Worm (Caenorhabditis elegans) whole organism, late embryonic: ENCODE data around the gene Y39E4A.1.

Experiments
- C08G9.2 ChIP-seq: sonication (generic microtip); optimal IDR thresholded peaks from 2 replicates; lab custom pipeline; 2016; ENCODE audit warnings: mild to moderate bottlenecking, missing genetic modification characterization, moderate library complexity, missing compliant biosample characterization
- C38D4.7 ChIP-seq: fragments of 200-800 bp; sonication (Bioruptor generic); optimal IDR thresholded peaks from 2 replicates; lab custom pipeline; 2018; ENCODE audit warnings: mild to moderate bottlenecking, missing genetic modification characterization, moderate library complexity, missing compliant biosample characterization
- F13H6.1 ChIP-seq: sonication (generic microtip); optimal IDR thresholded peaks from 2 replicates; lab custom pipeline; 2016; ENCODE audit warnings: missing genetic modification characterization, missing compliant biosample characterization
- K02D7.2 ChIP-seq: sonication (generic microtip); optimal IDR thresholded peaks from 2 replicates; lab custom pipeline; 2017; ENCODE audit warnings: mild to moderate bottlenecking, missing genetic modification characterization, missing compliant biosample characterization
- T23F11.4 ChIP-seq: fragments of 200-800 bp; sonication (Bioruptor generic); optimal IDR thresholded peaks from 2 replicates; lab custom pipeline; 2018; ENCODE audit warnings: mild to moderate bottlenecking, missing genetic modification characterization, missing compliant biosample characterization
- ahr-1 ChIP-seq: sonication (generic microtip); optimal IDR thresholded peaks from 2 replicates; lab custom pipeline; 2016; ENCODE audit warnings: missing genetic modification characterization, missing compliant biosample characterization
- ceh-14 ChIP-seq: sonication (generic microtip); optimal IDR thresholded peaks from 2 replicates; lab custom pipeline; 2016; ENCODE audit warnings: missing genotype, missing genetic modification characterization, missing compliant biosample characterization
- ceh-19 ChIP-seq: fragments of 200-800 bp; sonication (Bioruptor generic); optimal IDR thresholded peaks from 2 replicates; lab custom pipeline; 2018; ENCODE audit warnings: mild to moderate bottlenecking, missing genetic modification characterization, missing compliant biosample characterization
- ceh-2 ChIP-seq: sonication (generic microtip); optimal IDR thresholded peaks from 2 replicates; lab custom pipeline; 2016; ENCODE audit warnings: missing genotype, missing genetic modification characterization, missing compliant biosample characterization
- ceh-34 ChIP-seq: sonication (generic microtip); optimal IDR thresholded peaks from 2 replicates; lab custom pipeline; 2016; ENCODE audit warnings: mild to moderate bottlenecking, missing genetic modification characterization, missing compliant biosample characterization
- ceh-45 ChIP-seq: fragments of 200-800 bp; sonication (Bioruptor generic); IDR thresholded peaks from 2 replicates; pipeline ENCODE4 v1.3.6; 2022; ENCODE audit warnings: missing genetic modification reagents, missing genetic modification characterization, missing compliant biosample characterization
- ceh-48 ChIP-seq: sonication (generic microtip); optimal IDR thresholded peaks from 2 replicates; lab custom pipeline; 2016; ENCODE audit warnings: missing genetic modification characterization, inconsistent platforms, missing compliant biosample characterization
- dmd-4 ChIP-seq: sonication (generic microtip); optimal IDR thresholded peaks from 2 replicates; lab custom pipeline; 2016; ENCODE audit warnings: borderline replicate concordance, missing genetic modification characterization, missing compliant biosample characterization
- dve-1 ChIP-seq: sonication (generic microtip); optimal IDR thresholded peaks from 2 replicates; lab custom pipeline; 2017; ENCODE audit warnings: antibody characterized with exemption, mild to moderate bottlenecking, missing genetic modification characterization, missing compliant biosample characterization
- elt-2 ChIP-seq: sonication (generic microtip); optimal IDR thresholded peaks from 2 replicates; lab custom pipeline; 2016; ENCODE audit warnings: missing genetic modification reagents, missing genetic modification characterization, missing compliant biosample characterization
- elt-4 ChIP-seq: sonication (generic microtip); optimal IDR thresholded peaks from 2 replicates; lab custom pipeline; 2016; ENCODE audit warnings: missing genetic modification characterization, missing compliant biosample characterization
- ets-4 ChIP-seq: sonication (generic microtip); optimal IDR thresholded peaks from 2 replicates; lab custom pipeline; 2016; ENCODE audit warnings: missing genetic modification characterization, missing compliant biosample characterization
- eyg-1 ChIP-seq: sonication (generic microtip); optimal IDR thresholded peaks from 2 replicates; lab custom pipeline; 2016; ENCODE audit warnings: missing genotype, missing genetic modification characterization, missing compliant biosample characterization
- fkh-10 ChIP-seq: fragments of 150-350 bp; optimal IDR thresholded peaks from 2 replicates; lab custom pipeline; 2014; ENCODE audit warnings: missing biosample characterization, missing genetic modification reagents, missing genetic modification characterization
- hlh-13 ChIP-seq: fragments of 200-800 bp; sonication (Bioruptor generic); optimal IDR thresholded peaks from 2 replicates; lab custom pipeline; 2018; ENCODE audit warnings: mild to moderate bottlenecking, missing genetic modification characterization, missing compliant biosample characterization
- hlh-30 ChIP-seq: sonication (generic microtip); optimal IDR thresholded peaks from 2 replicates; lab custom pipeline; 2017; ENCODE audit warnings: antibody characterized with exemption, missing genetic modification characterization, missing compliant biosample characterization; ENCODE audit not compliant: insufficient read depth
- lim-6 ChIP-seq: sonication (generic microtip); optimal IDR thresholded peaks from 2 replicates; lab custom pipeline; 2016; ENCODE audit warnings: missing genetic modification characterization, missing compliant biosample characterization
- lin-11 ChIP-seq: fragments of 200-800 bp; sonication (Bioruptor generic); optimal IDR thresholded peaks from 2 replicates; lab custom pipeline; 2018; ENCODE audit warnings: mild to moderate bottlenecking, missing genetic modification characterization, missing compliant biosample characterization
- nfya-1 ChIP-seq: sonication (generic microtip); optimal IDR thresholded peaks from 2 replicates; lab custom pipeline; 2017; ENCODE audit warnings: missing genetic modification characterization, mild to moderate bottlenecking, missing compliant biosample characterization, antibody characterized with exemption, moderate library complexity
- nhr-11 ChIP-seq: fragments of 150-350 bp; optimal IDR thresholded peaks from 2 replicates; lab custom pipeline; 2014; ENCODE audit warnings: missing biosample characterization, missing genetic modification characterization
- nhr-232 ChIP-seq: sonication (generic microtip); optimal IDR thresholded peaks from 2 replicates; lab custom pipeline; 2016; ENCODE audit warnings: missing genetic modification characterization, missing compliant biosample characterization
- npax-4 ChIP-seq: sonication (generic microtip); optimal IDR thresholded peaks from 2 replicates; lab custom pipeline; 2016; ENCODE audit warnings: missing genetic modification characterization, missing compliant biosample characterization
- odd-2 ChIP-seq: sonication (generic microtip); optimal IDR thresholded peaks from 2 replicates; lab custom pipeline; 2017; ENCODE audit warnings: antibody characterized with exemption, mild to moderate bottlenecking, missing genetic modification characterization, missing compliant biosample characterization
- pag-3 ChIP-seq: sonication (generic microtip); optimal IDR thresholded peaks from 2 replicates; lab custom pipeline; 2016; ENCODE audit warnings: missing compliant biosample characterization, missing genetic modification characterization, borderline replicate concordance
- pax-1 ChIP-seq: fragments of 150-350 bp; optimal IDR thresholded peaks from 2 replicates; lab custom pipeline; 2014; ENCODE audit warnings: missing biosample characterization, missing genetic modification characterization
- pha-2 ChIP-seq: sonication (generic microtip); optimal IDR thresholded peaks from 2 replicates; lab custom pipeline; 2017; ENCODE audit warnings: mild to moderate bottlenecking, missing genetic modification characterization, missing compliant biosample characterization
- pros-1 ChIP-seq: fragments of 150-350 bp; optimal IDR thresholded peaks from 2 replicates; lab custom pipeline; 2014; ENCODE audit warnings: missing biosample characterization, missing genetic modification reagents, missing genetic modification characterization
- ref-2 ChIP-seq: sonication (generic microtip); optimal IDR thresholded peaks from 2 replicates; lab custom pipeline; 2016; ENCODE audit warnings: missing genetic modification characterization, missing compliant biosample characterization
- rnt-1 ChIP-seq: sonication (generic microtip); optimal IDR thresholded peaks from 2 replicates; lab custom pipeline; 2016; ENCODE audit warnings: missing genetic modification characterization, missing compliant biosample characterization
- sdc-2 ChIP-seq: sonication (generic microtip); optimal IDR thresholded peaks from 2 replicates; lab custom pipeline; 2016; ENCODE audit warnings: missing genotype, missing genetic modification characterization, missing compliant biosample characterization
- sox-2 ChIP-seq: fragments of 200-800 bp; sonication (Bioruptor generic); IDR thresholded peaks from 2 replicates; pipeline ENCODE4 v1.3.6; 2022; ENCODE audit warnings: missing genetic modification reagents, missing genetic modification characterization, missing compliant biosample characterization
- sox-4 ChIP-seq: sonication (generic microtip); optimal IDR thresholded peaks from 2 replicates; lab custom pipeline; 2017; ENCODE audit warnings: mild to moderate bottlenecking, missing genetic modification characterization, inconsistent platforms, missing compliant biosample characterization
- tbx-2 ChIP-seq: sonication (generic microtip); optimal IDR thresholded peaks from 2 replicates; lab custom pipeline; 2016; ENCODE audit warnings: missing genetic modification characterization, missing compliant biosample characterization
- tbx-7 ChIP-seq: sonication (generic microtip); optimal IDR thresholded peaks from 2 replicates; lab custom pipeline; 2016; ENCODE audit warnings: missing genotype, missing genetic modification characterization, missing compliant biosample characterization
- unc-42 ChIP-seq: sonication (generic microtip); optimal IDR thresholded peaks from 2 replicates; lab custom pipeline; 2016; ENCODE audit warnings: missing genotype, missing genetic modification characterization, missing compliant biosample characterization
- unc-55 ChIP-seq: sonication (generic microtip); optimal IDR thresholded peaks from 2 replicates; lab custom pipeline; 2017; ENCODE audit warnings: missing biosample characterization, missing genetic modification reagents, missing genetic modification characterization
- unc-86 ChIP-seq: sonication (generic microtip); optimal IDR thresholded peaks from 2 replicates; lab custom pipeline; 2016; ENCODE audit warnings: missing genetic modification characterization, missing compliant biosample characterization
- zip-5 ChIP-seq: sonication (generic microtip); optimal IDR thresholded peaks from 2 replicates; lab custom pipeline; 2016; ENCODE audit warnings: missing genetic modification characterization, missing compliant biosample characterization
- ztf-16 ChIP-seq: sonication (generic microtip); optimal IDR thresholded peaks from 2 replicates; lab custom pipeline; 2017; ENCODE audit warnings: missing genetic modification characterization, missing compliant biosample characterization

The Y39E4A.1 gene

ce11 chrIII:12910365-12910764 lies 40.8 kb upstream of the Y39E4A.1 start, which contains the start of gene flp-14:
Gene flp-14, plus strand, starts transcription at chrIII:12910510.
- TF ChIP-seq C08G9.2 (tag; lab: Kevin White, UChicago), result no peak
- TF ChIP-seq lin-11 (tag; lab: Kevin White, UChicago), result no peak
- TF ChIP-seq ztf-16 (tag; lab: Kevin White, UChicago), result no peak
- no peak for TF ChIP-seq lim-6
- TF ChIP-seq dmd-4, result no peak
- no peak for TF ChIP-seq ref-2 (tag; lab: Kevin White, UChicago)
- no peak for TF ChIP-seq ceh-14 (tag; lab: Kevin White, UChicago)
- no peak for TF ChIP-seq zip-5 (tag; lab: Kevin White, UChicago)

ce11 chrIII:12916459-12916858 lies 34.8 kb upstream of the Y39E4A.1 start:
- TF ChIP-seq unc-42, result peak; percentile 63
- TF ChIP-seq pha-2 (tag; lab: Kevin White, UChicago), result no peak

ce11 chrIII:12917852-12918251 lies 33.4 kb upstream of the Y39E4A.1 start:
- no peak for TF ChIP-seq sox-2

- no peak for TF ChIP-seq fkh-10 (GFP tag; lab: Kevin White, UChicago)
- TF ChIP-seq pros-1, result no peak
- no peak for TF ChIP-seq unc-86 (tag; lab: Kevin White, UChicago)
- no peak for TF ChIP-seq sdc-2 (tag; lab: Kevin White, UChicago)
- no peak for TF ChIP-seq ceh-2 (tag; lab: Kevin White, UChicago)
- TF ChIP-seq unc-55 (GFP tag; lab: Kevin White, UChicago), result no peak
- no peak for TF ChIP-seq C08G9.2 (tag; lab: Kevin White, UChicago)
- no peak for TF ChIP-seq pha-2 (tag; lab: Kevin White, UChicago)
- no peak for TF ChIP-seq odd-2 (tag; lab: Kevin White, UChicago)
- no peak for TF ChIP-seq elt-4 (tag; lab: Kevin White, UChicago)
- no peak for TF ChIP-seq rnt-1 (tag; lab: Kevin White, UChicago)
- no peak for TF ChIP-seq hlh-13 (GFP tag; lab: Kevin White, UChicago)
- TF ChIP-seq T23F11.4 (GFP tag; lab: Kevin White, UChicago), result no peak
- no peak for TF ChIP-seq F13H6.1 (tag; lab: Kevin White, UChicago)
- TF ChIP-seq ahr-1 (tag; lab: Kevin White, UChicago), result no peak
- no peak for TF ChIP-seq ztf-16 (tag; lab: Kevin White, UChicago)
- TF ChIP-seq ceh-45, result no peak
- TF ChIP-seq ceh-48 (tag; lab: Kevin White, UChicago), result no peak
Measured at ce11 chrIII:12918575-12918974, 32.6 kb upstream of the Y39E4A.1 start, which contains the start of gene Y37D8A.16. Gene Y37D8A.16, minus strand, starts transcription at chrIII:12918675.

ce11 chrIII:12919882-12920281 lies 31.3 kb upstream of the Y39E4A.1 start:
- TF ChIP-seq lim-6 (no peak), hlh-30 (tag; lab: Kevin White, UChicago) (no peak), ztf-16 (tag; lab: Kevin White, UChicago) (no peak), pag-3 (no peak), tbx-7 (tag; lab: Kevin White, UChicago) (no peak), eyg-1 (tag; lab: Kevin White, UChicago) (no peak), C38D4.7 (GFP tag; lab: Kevin White, UChicago) (no peak), K02D7.2 (tag; lab: Kevin White, UChicago) (no peak), tbx-2 (tag; lab: Kevin White, UChicago) (peak; percentile 40), nhr-232 (tag; lab: Kevin White, UChicago) (no peak), zip-5 (tag; lab: Kevin White, UChicago) (no peak), pax-1 (tag; lab: Kevin White, UChicago) (peak; percentile 77), dve-1 (tag; lab: Kevin White, UChicago) (no peak), unc-86 (tag; lab: Kevin White, UChicago) (no peak), nfya-1 (tag; lab: Kevin White, UChicago) (peak; percentile 49), nhr-11 (tag; lab: Kevin White, UChicago) (no peak), elt-2 (no peak), ceh-34 (tag; lab: Kevin White, UChicago) (peak; percentile 75), pha-2 (tag; lab: Kevin White, UChicago) (no peak), npax-4 (tag; lab: Kevin White, UChicago) (no peak), C08G9.2 (tag; lab: Kevin White, UChicago) (no peak), ceh-19 (GFP tag; lab: Kevin White, UChicago) (peak; percentile 54), ceh-2 (tag; lab: Kevin White, UChicago) (peak; percentile 53), ets-4 (tag; lab: Kevin White, UChicago) (peak; percentile 8), sox-4 (tag; lab: Kevin White, UChicago) (no peak), elt-4 (tag; lab: Kevin White, UChicago) (no peak)
